Worm (Caenorhabditis elegans): ENCODE measurements around the gene T24A6.1.

Gene T24A6.1

ce11 chrV:3546517-3546916, 12.3 kb upstream of the T24A6.1 start, which contains the start of gene srbc-68:
TSS of gene srbc-68 (minus strand) at chrV:3546617.
- TF ChIP-seq nhr-23 (tag; optimal IDR thresholded peaks at IDR 0.05) (no peak), mdl-1 (tag; optimal IDR thresholded peaks at IDR 0.05) (no peak), lin-39 (tag; optimal IDR thresholded peaks at IDR 0.05) (no peak), jun-1 (tag; optimal IDR thresholded peaks at IDR 0.05) (no peak), nhr-43 (tag; optimal IDR thresholded peaks at IDR 0.05; ENCODE audit: poor library complexity, severe bottlenecking) (no peak), nhr-11 (tag; optimal IDR thresholded peaks at IDR 0.05) (no peak), pha-4 (tag; optimal IDR thresholded peaks at IDR 0.05) (no peak), R02D3.7 (tag; optimal IDR thresholded peaks at IDR 0.05) (no peak), ztf-11 (tag; optimal IDR thresholded peaks at IDR 0.05) (no peak), egl-5 (tag; optimal IDR thresholded peaks at IDR 0.05) (no peak), zag-1 (tag; optimal IDR thresholded peaks at IDR 0.05) (no peak), ceh-16 (tag; optimal IDR thresholded peaks at IDR 0.05) (no peak), nhr-76 (tag; optimal IDR thresholded peaks at IDR 0.05) (no peak), ztf-4 (tag; optimal IDR thresholded peaks at IDR 0.05) (no peak), daf-12 (tag; optimal IDR thresholded peaks at IDR 0.05) (no peak), unc-62 (GFP tag; optimal IDR thresholded peaks at IDR 0.05) (no peak), eor-1 (tag; optimal IDR thresholded peaks at IDR 0.05) (no peak), ceh-82 (tag; optimal IDR thresholded peaks at IDR 0.05) (no peak), ceh-28 (tag; optimal IDR thresholded peaks at IDR 0.05) (no peak), tbx-2 (tag; optimal IDR thresholded peaks at IDR 0.05) (no peak)

DNA sequence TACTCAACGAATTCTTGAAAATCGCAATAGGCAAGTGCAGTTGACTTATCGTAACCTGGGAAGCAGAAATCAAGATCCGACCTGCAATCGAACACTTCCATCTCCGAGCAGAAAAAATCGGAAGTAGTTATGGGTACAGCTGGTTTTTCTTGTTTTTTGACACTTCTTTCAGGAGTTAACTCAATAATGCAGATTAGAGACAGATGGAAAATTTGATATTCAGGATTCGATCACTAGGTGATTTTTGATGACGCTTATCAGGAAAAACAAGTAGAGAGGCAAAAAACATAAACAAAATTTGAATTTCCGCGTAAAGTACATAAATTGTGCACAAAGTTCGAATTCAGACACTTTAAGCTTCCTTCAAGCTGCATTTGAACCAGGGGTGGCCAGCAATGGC, 10.0 kb upstream of the T24A6.1 start, which contains the start of gene srw-130:
TSS of gene srw-130 (minus strand) at position 101 of the 400 bp plus-strand sequence.
- no peak for TF ChIP-seq ztf-4 (tag; optimal IDR thresholded peaks at IDR 0.05)
- TF ChIP-seq tbx-2 (tag; optimal IDR thresholded peaks at IDR 0.05): no peak
- no peak for TF ChIP-seq ceh-16 (tag; optimal IDR thresholded peaks at IDR 0.05)
- no peak for TF ChIP-seq zag-1 (tag; optimal IDR thresholded peaks at IDR 0.05)
- no peak for TF ChIP-seq nhr-12 (tag; optimal IDR thresholded peaks at IDR 0.05)
- TF ChIP-seq nhr-67 (tag; optimal IDR thresholded peaks at IDR 0.05): no peak
- TF ChIP-seq nhr-43 (tag; optimal IDR thresholded peaks at IDR 0.05; ENCODE audit: poor library complexity, severe bottlenecking): no peak
- TF ChIP-seq egl-5 (tag; optimal IDR thresholded peaks at IDR 0.05): no peak
- TF ChIP-seq lin-39 (tag; optimal IDR thresholded peaks at IDR 0.05): no peak
- no peak for TF ChIP-seq elt-2 (tag; optimal IDR thresholded peaks at IDR 0.05)
- no peak for TF ChIP-seq fos-1 (tag; optimal IDR thresholded peaks at IDR 0.05)
- TF ChIP-seq elt-3 (tag; optimal IDR thresholded peaks at IDR 0.05): no peak
- TF ChIP-seq ztf-11 (tag; optimal IDR thresholded peaks at IDR 0.05): no peak
- no peak for TF ChIP-seq fkh-10 (GFP tag; optimal IDR thresholded peaks at IDR 0.05)

- no peak for TF ChIP-seq mdl-1 (tag; optimal IDR thresholded peaks at IDR 0.05)
- no peak for TF ChIP-seq fos-1 (tag; optimal IDR thresholded peaks at IDR 0.05)
- TF ChIP-seq nhr-28 (tag; optimal IDR thresholded peaks at IDR 0.05): no peak
- no peak for TF ChIP-seq pqm-1 (tag; optimal IDR thresholded peaks at IDR 0.05)
- TF ChIP-seq tbx-2 (tag; optimal IDR thresholded peaks at IDR 0.05): no peak
- no peak for TF ChIP-seq zag-1 (tag; optimal IDR thresholded peaks at IDR 0.05)
- no peak for TF ChIP-seq lin-15B (tag; optimal IDR thresholded peaks at IDR 0.05)
- no peak for TF ChIP-seq nhr-23 (tag; optimal IDR thresholded peaks at IDR 0.05)
- no peak for TF ChIP-seq ceh-9 (tag; optimal IDR thresholded peaks at IDR 0.05)
- no peak for TF ChIP-seq pha-4 (tag; optimal IDR thresholded peaks at IDR 0.05)
- no peak for TF ChIP-seq lsy-12 (tag; optimal IDR thresholded peaks at IDR 0.05)
- no peak for TF ChIP-seq elt-1 (tag; optimal IDR thresholded peaks at IDR 0.05)
These were observed 9.3 kb upstream of the T24A6.1 start, which contains the start of gene sri-21 for ce11 chrV:3549553-3549952. TSS of gene sri-21 (plus strand) at chrV:3549853.

- TF ChIP-seq daf-12 (tag; optimal IDR thresholded peaks at IDR 0.05) (no peak), nhr-77 (tag; optimal IDR thresholded peaks at IDR 0.05) (no peak), mdl-1 (tag; optimal IDR thresholded peaks at IDR 0.05) (no peak), jun-1 (tag; optimal IDR thresholded peaks at IDR 0.05) (no peak), mml-1 (tag; optimal IDR thresholded peaks at IDR 0.05) (no peak)
These were observed 7.1 kb upstream of the T24A6.1 start, which contains the start of gene grl-28 for ce11 chrV:3551765-3552164. TSS of gene grl-28 (minus strand) at chrV:3551865.

Data from whole organism, L3 larva.